Worm (Caenorhabditis elegans) whole organism, late embryonic: Measurements from ENCODE around the gene B0280.2.

Experiments used
- C38D4.7 ChIP-seq: fragments of 200-800 bp; sonication (Bioruptor generic); optimal IDR thresholded peaks from 2 replicates; lab custom pipeline; 2018; ENCODE audit warnings: mild to moderate bottlenecking, missing genetic modification characterization, moderate library complexity, missing compliant biosample characterization
- K02D7.2 ChIP-seq: sonication (generic microtip); optimal IDR thresholded peaks from 2 replicates; lab custom pipeline; 2017; ENCODE audit warnings: mild to moderate bottlenecking, missing genetic modification characterization, missing compliant biosample characterization
- ceh-18 ChIP-seq: sonication (generic microtip); optimal IDR thresholded peaks from 2 replicates; lab custom pipeline; 2016; ENCODE audit warnings: missing genetic modification characterization, missing compliant biosample characterization
- ceh-34 ChIP-seq: sonication (generic microtip); optimal IDR thresholded peaks from 2 replicates; lab custom pipeline; 2016; ENCODE audit warnings: mild to moderate bottlenecking, missing genetic modification characterization, missing compliant biosample characterization
- ceh-45 ChIP-seq: fragments of 200-800 bp; sonication (Bioruptor generic); IDR thresholded peaks from 2 replicates; pipeline ENCODE4 v1.3.6; 2022; ENCODE audit warnings: missing genetic modification reagents, missing genetic modification characterization, missing compliant biosample characterization
- ceh-6 ChIP-seq: fragments of 200-800 bp; sonication (Bioruptor generic); optimal IDR thresholded peaks from 2 replicates; lab custom pipeline; 2018; ENCODE audit warnings: mild to moderate bottlenecking, missing genetic modification characterization, missing compliant biosample characterization
- che-1 ChIP-seq: sonication (generic microtip); optimal IDR thresholded peaks from 2 replicates; lab custom pipeline; 2016; ENCODE audit warnings: mild to moderate bottlenecking, missing genetic modification characterization, missing compliant biosample characterization
- dve-1 ChIP-seq: sonication (generic microtip); optimal IDR thresholded peaks from 2 replicates; lab custom pipeline; 2017; ENCODE audit warnings: antibody characterized with exemption, mild to moderate bottlenecking, missing genetic modification characterization, missing compliant biosample characterization
- elt-2 ChIP-seq: sonication (generic microtip); optimal IDR thresholded peaks from 2 replicates; lab custom pipeline; 2016; ENCODE audit warnings: missing genetic modification reagents, missing genetic modification characterization, missing compliant biosample characterization
- eyg-1 ChIP-seq: sonication (generic microtip); optimal IDR thresholded peaks from 2 replicates; lab custom pipeline; 2016; ENCODE audit warnings: missing genotype, missing genetic modification characterization, missing compliant biosample characterization
- fkh-10 ChIP-seq: fragments of 150-350 bp; optimal IDR thresholded peaks from 2 replicates; lab custom pipeline; 2014; ENCODE audit warnings: missing biosample characterization, missing genetic modification reagents, missing genetic modification characterization
- hlh-15 ChIP-seq: sonication (generic microtip); optimal IDR thresholded peaks from 2 replicates; lab custom pipeline; 2016; ENCODE audit warnings: missing genetic modification characterization, missing compliant biosample characterization
- hlh-30 ChIP-seq: sonication (generic microtip); optimal IDR thresholded peaks from 2 replicates; lab custom pipeline; 2017; ENCODE audit warnings: antibody characterized with exemption, missing genetic modification characterization, missing compliant biosample characterization; ENCODE audit not compliant: insufficient read depth
- hlh-8 ChIP-seq: sonication (generic microtip); optimal IDR thresholded peaks from 2 replicates; lab custom pipeline; 2016; ENCODE audit warnings: missing genotype, missing genetic modification characterization, missing compliant biosample characterization
- lim-6 ChIP-seq: sonication (generic microtip); optimal IDR thresholded peaks from 2 replicates; lab custom pipeline; 2016; ENCODE audit warnings: missing genetic modification characterization, missing compliant biosample characterization
- nfya-1 ChIP-seq: sonication (generic microtip); optimal IDR thresholded peaks from 2 replicates; lab custom pipeline; 2017; ENCODE audit warnings: missing genetic modification characterization, mild to moderate bottlenecking, missing compliant biosample characterization, antibody characterized with exemption, moderate library complexity
- nhr-232 ChIP-seq: sonication (generic microtip); optimal IDR thresholded peaks from 2 replicates; lab custom pipeline; 2016; ENCODE audit warnings: missing genetic modification characterization, missing compliant biosample characterization
- pag-3 ChIP-seq: sonication (generic microtip); optimal IDR thresholded peaks from 2 replicates; lab custom pipeline; 2016; ENCODE audit warnings: missing compliant biosample characterization, missing genetic modification characterization, borderline replicate concordance
- pat-9 ChIP-seq: fragments of 200-800 bp; sonication (Bioruptor generic); optimal IDR thresholded peaks from 2 replicates; lab custom pipeline; 2018; ENCODE audit warnings: mild to moderate bottlenecking, missing genetic modification characterization, moderate library complexity, missing compliant biosample characterization
- pha-4 ChIP-seq: fragments of 150-350 bp; optimal IDR thresholded peaks from 2 replicates; lab custom pipeline; 2018; ENCODE audit warnings: missing biosample characterization, missing genetic modification reagents, missing genetic modification characterization
- pros-1 ChIP-seq: fragments of 150-350 bp; optimal IDR thresholded peaks from 2 replicates; lab custom pipeline; 2014; ENCODE audit warnings: missing biosample characterization, missing genetic modification reagents, missing genetic modification characterization
- ref-2 ChIP-seq: sonication (generic microtip); optimal IDR thresholded peaks from 2 replicates; lab custom pipeline; 2016; ENCODE audit warnings: missing genetic modification characterization, missing compliant biosample characterization
- rnt-1 ChIP-seq: sonication (generic microtip); optimal IDR thresholded peaks from 2 replicates; lab custom pipeline; 2016; ENCODE audit warnings: missing genetic modification characterization, missing compliant biosample characterization
- sdc-2 ChIP-seq: sonication (generic microtip); optimal IDR thresholded peaks from 2 replicates; lab custom pipeline; 2016; ENCODE audit warnings: missing genotype, missing genetic modification characterization, missing compliant biosample characterization
- sox-2 ChIP-seq: fragments of 200-800 bp; sonication (Bioruptor generic); IDR thresholded peaks from 2 replicates; pipeline ENCODE4 v1.3.6; 2022; ENCODE audit warnings: missing genetic modification reagents, missing genetic modification characterization, missing compliant biosample characterization
- sox-4 ChIP-seq: sonication (generic microtip); optimal IDR thresholded peaks from 2 replicates; lab custom pipeline; 2017; ENCODE audit warnings: mild to moderate bottlenecking, missing genetic modification characterization, inconsistent platforms, missing compliant biosample characterization
- ttx-3 ChIP-seq: sonication (generic microtip); optimal IDR thresholded peaks from 2 replicates; lab custom pipeline; 2016; ENCODE audit warnings: missing genetic modification reagents, missing genetic modification characterization, missing compliant biosample characterization
- unc-3 ChIP-seq, 2 experiments: fragments of 200-800 bp in 1 of 2; sonication (Bioruptor generic) in 1 of 2; sonication (generic microtip) in 1 of 2; conservative IDR thresholded peaks in 1 of 2; optimal IDR thresholded peaks in 1 of 2; 2 replicates each; pipeline versions ENCODE4 v1.3.6 to Lab custom; 2016 to 2022; ENCODE audit warnings: missing compliant biosample characterization in 2 of 2, missing genetic modification characterization in 2 of 2, missing genetic modification reagents in 1 of 2
- unc-42 ChIP-seq: sonication (generic microtip); optimal IDR thresholded peaks from 2 replicates; lab custom pipeline; 2016; ENCODE audit warnings: missing genotype, missing genetic modification characterization, missing compliant biosample characterization
- unc-55 ChIP-seq: sonication (generic microtip); optimal IDR thresholded peaks from 2 replicates; lab custom pipeline; 2017; ENCODE audit warnings: missing biosample characterization, missing genetic modification reagents, missing genetic modification characterization
- unc-86 ChIP-seq: sonication (generic microtip); optimal IDR thresholded peaks from 2 replicates; lab custom pipeline; 2016; ENCODE audit warnings: missing genetic modification characterization, missing compliant biosample characterization
- ztf-16 ChIP-seq: sonication (generic microtip); optimal IDR thresholded peaks from 2 replicates; lab custom pipeline; 2017; ENCODE audit warnings: missing genetic modification characterization, missing compliant biosample characterization

Gene B0280.2

DNA sequence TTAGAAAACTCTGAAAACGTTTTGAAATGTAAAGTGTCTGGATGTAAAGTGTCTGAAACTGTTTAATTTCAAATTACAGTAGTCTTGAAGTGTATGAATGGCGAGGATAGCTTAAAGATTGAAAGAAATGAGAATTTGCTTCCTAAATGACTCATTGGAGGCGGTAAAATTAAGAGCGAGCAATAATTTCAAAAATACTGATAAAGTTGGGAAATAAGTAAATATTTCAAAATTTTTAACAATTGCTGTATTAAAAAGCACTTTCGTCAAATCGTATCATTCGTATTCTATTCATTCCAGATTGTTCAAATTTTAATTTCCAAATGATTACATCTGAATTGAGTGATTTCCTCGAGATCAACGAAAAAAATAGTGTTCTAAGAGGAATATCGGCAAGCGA is at the start of gene B0280.2:
Gene B0280.2, plus strand, starts transcription at position 301 of the 400 bp plus-strand sequence.
- TF ChIP-seq ceh-18 (tag; lab: Kevin White, UChicago) (no peak), lim-6 (tag; lab: Kevin White, UChicago) (no peak), dve-1 (no peak), pat-9 (no peak)

DNA sequence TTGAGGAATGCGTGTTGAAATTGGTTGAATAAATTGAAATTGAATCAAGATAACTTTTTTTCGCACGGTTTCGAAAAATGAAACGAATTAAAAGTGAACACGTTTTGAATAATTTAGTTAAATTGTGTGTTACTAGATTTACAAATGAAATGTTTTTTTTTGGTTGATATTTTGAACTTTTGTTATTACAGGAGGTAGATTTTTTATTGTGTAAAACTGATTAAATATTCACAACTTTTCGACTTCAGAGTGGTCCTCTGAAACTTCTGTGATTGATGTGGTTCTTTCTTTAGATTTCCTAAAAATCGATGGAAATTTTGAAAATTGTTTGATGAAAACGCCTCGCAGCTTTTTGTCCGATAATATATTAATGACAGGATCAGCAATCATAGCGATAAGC is 48.1 kb upstream of the B0280.2 start, which contains the start of gene ZK418.13:
Gene ZK418.13, minus strand, starts transcription at position 101 of the 400 bp plus-strand sequence.
- TF ChIP-seq unc-55 (GFP tag; lab: Kevin White, UChicago) (no peak), sox-2 (GFP tag; lab: Robert Waterston, UW) (no peak), pha-4 (tag; lab: Kevin White, UChicago) (no peak), unc-3 (GFP tag; conservative IDR thresholded peaks at IDR 0.05; lab: Robert Waterston, UW) (no peak), unc-3 (tag; optimal IDR thresholded peaks at IDR 0.05; lab: Kevin White, UChicago) (no peak), ztf-16 (tag; lab: Kevin White, UChicago) (no peak), hlh-15 (tag; lab: Kevin White, UChicago) (no peak), hlh-30 (no peak), pros-1 (tag; lab: Kevin White, UChicago) (no peak), nfya-1 (no peak), sox-4 (tag; lab: Kevin White, UChicago) (no peak), C38D4.7 (GFP tag; lab: Kevin White, UChicago) (no peak), che-1 (tag; lab: Kevin White, UChicago) (no peak), sdc-2 (tag; lab: Kevin White, UChicago) (no peak), ceh-34 (tag; lab: Kevin White, UChicago) (no peak), ceh-45 (GFP tag; lab: Robert Waterston, UW) (no peak), nhr-232 (tag; lab: Kevin White, UChicago) (no peak), ref-2 (no peak), fkh-10 (GFP tag; lab: Kevin White, UChicago) (no peak)

DNA sequence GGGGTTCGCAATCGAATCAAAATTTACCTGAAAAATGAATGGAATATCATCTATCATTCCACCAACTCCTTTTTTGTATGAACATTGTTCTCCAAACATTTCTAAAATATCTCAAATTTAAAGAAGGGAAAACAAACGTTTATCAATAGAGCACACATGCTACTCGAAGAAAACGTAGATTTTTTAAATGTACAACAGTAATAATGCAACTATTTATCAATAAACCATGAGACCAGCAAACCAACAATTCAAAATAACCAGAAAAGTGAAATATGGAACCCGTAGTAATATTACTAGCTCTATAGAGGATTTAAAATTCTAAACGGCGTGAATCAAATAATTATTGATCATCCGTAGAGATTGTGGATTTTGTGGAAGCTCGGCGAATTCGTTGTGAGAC is 45.7 kb upstream of the B0280.2 start, which contains the start of gene ZK418.6:
Gene ZK418.6, minus strand, starts transcription at position 101 of the 400 bp plus-strand sequence.
- TF ChIP-seq K02D7.2 (tag; lab: Kevin White, UChicago), result no peak
- TF ChIP-seq unc-42 (tag; lab: Kevin White, UChicago), result no peak
- no peak for TF ChIP-seq ttx-3
- TF ChIP-seq lim-6 (tag; lab: Kevin White, UChicago), result no peak
- no peak for TF ChIP-seq unc-3 (GFP tag; conservative IDR thresholded peaks at IDR 0.05; lab: Robert Waterston, UW)
- no peak for TF ChIP-seq unc-3 (tag; optimal IDR thresholded peaks at IDR 0.05; lab: Kevin White, UChicago)
- no peak for TF ChIP-seq hlh-8 (tag; lab: Kevin White, UChicago)

DNA sequence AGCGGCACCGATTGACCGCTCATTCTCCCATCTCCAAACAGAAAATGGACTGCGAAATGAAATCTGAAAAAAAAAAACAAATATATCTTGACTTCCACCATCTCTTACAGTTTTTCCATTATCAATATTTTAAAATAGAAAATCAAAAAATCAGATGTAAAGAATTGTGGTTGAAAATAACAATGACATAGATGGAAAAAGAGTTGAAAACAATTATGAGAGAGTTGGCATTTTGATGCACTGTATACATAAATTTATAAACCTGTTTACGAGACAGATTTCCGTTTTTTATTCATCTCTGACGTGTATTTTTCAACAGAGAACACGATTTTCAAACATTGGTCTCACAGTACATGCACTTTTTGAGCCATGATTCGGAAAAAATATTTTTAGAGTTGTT is 43.8 kb upstream of the B0280.2 start, which contains the start of gene ZK418.7:
Gene ZK418.7, minus strand, starts transcription at position 101 of the 400 bp plus-strand sequence.
- no peak for TF ChIP-seq pros-1 (tag; lab: Kevin White, UChicago)
- TF ChIP-seq rnt-1 (tag; lab: Kevin White, UChicago), result no peak
- no peak for TF ChIP-seq C38D4.7 (GFP tag; lab: Kevin White, UChicago)
- TF ChIP-seq ceh-6 (GFP tag; lab: Kevin White, UChicago), result no peak
- TF ChIP-seq pag-3 (tag; lab: Kevin White, UChicago), result no peak
- no peak for TF ChIP-seq ceh-34 (tag; lab: Kevin White, UChicago)
- TF ChIP-seq eyg-1 (tag; lab: Kevin White, UChicago), result no peak

DNA sequence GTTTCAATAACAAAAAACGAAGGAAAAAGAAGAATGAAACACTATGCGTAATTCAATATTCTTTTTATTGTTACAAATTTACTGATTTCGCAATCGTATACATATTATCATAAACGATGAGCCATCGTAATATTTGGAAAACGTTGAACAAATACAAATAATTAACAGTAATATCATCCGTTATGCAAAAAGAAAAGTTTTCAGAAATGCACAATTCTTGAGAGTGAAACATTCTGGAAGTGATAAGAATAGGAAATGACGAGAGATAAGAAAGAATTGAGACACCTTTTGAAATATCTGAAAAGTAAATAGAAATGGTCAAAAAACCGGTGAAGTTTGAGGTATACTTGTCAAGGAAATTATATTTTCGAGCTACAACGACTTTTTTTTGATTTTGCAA is 43.0 kb upstream of the B0280.2 start:
- peak; percentile 24 for TF ChIP-seq elt-2 (tag; lab: Kevin White, UChicago)
- TF ChIP-seq unc-86 (tag; lab: Kevin White, UChicago), result no peak
- no peak for TF ChIP-seq nfya-1
- TF ChIP-seq, all 69 proteins: peak for 1
